Fruit fly (Drosophila melanogaster) whole organism, embryonic: ENCODE results near the gene Sur-8.
A peak's percentile ranks its signal among the peaks of the same experiment; 100 is the strongest.

ENCODE experiments used
- Atf6 ChIP-seq: fragments of 200-800 bp; sonication (Bioruptor generic); IDR thresholded peaks from 2 replicates; pipeline ENCODE4 v1.3.6; 2022; ENCODE audit warnings: missing biosample characterization, missing genetic modification characterization
- Awh ChIP-seq: fragments of 200-800 bp; sonication (Bioruptor generic); IDR thresholded peaks from 2 replicates; pipeline ENCODE4, ENCODE4 v1.3.6; 2022; ENCODE audit warnings: missing biosample characterization, missing genetic modification characterization
- B-H2 ChIP-seq: fragments of 200-800 bp; sonication (Bioruptor generic); optimal IDR thresholded peaks from 2 replicates; lab custom pipeline; 2018; ENCODE audit warnings: missing biosample characterization, mild to moderate bottlenecking, missing genetic modification characterization
- C15 ChIP-seq: fragments of 200-800 bp; sonication (Bioruptor generic); IDR thresholded peaks from 3 replicates; pipeline ENCODE4 v1.3.6; 2022; ENCODE audit warnings: missing biosample characterization, missing genetic modification characterization
- CG10959 ChIP-seq: fragments of 200-800 bp; sonication (Bioruptor generic); IDR thresholded peaks from 2 replicates; pipeline ENCODE4 v1.3.6; 2022; ENCODE audit warnings: missing biosample characterization, missing genetic modification characterization
- CG11398 ChIP-seq: fragments of 200-800 bp; sonication (Bioruptor generic); optimal IDR thresholded peaks from 2 replicates; lab custom pipeline; 2016; ENCODE audit warnings: missing biosample characterization, missing genetic modification characterization
- CG12104 ChIP-seq: fragments of 200-800 bp; sonication (Bioruptor generic); optimal IDR thresholded peaks from 3 replicates; lab custom pipeline; 2016; ENCODE audit warnings: missing biosample characterization, missing genetic modification characterization
- CG12219 ChIP-seq: fragments of 200-800 bp; sonication (Bioruptor generic); optimal IDR thresholded peaks from 3 replicates; lab custom pipeline; 2018; ENCODE audit warnings: missing biosample characterization, mild to moderate bottlenecking, missing genetic modification characterization
- CG14441 ChIP-seq: fragments of 200-800 bp; sonication (Bioruptor generic); IDR thresholded peaks from 2 replicates; pipeline ENCODE4 v1.3.6; 2022; ENCODE audit warnings: missing biosample characterization, missing genetic modification characterization
- CG15073 ChIP-seq: fragments of 200-800 bp; sonication (Bioruptor generic); optimal IDR thresholded peaks from 2 replicates; lab custom pipeline; 2016; ENCODE audit warnings: missing biosample characterization, missing genetic modification characterization
- CG15269 ChIP-seq: fragments of 200-800 bp; sonication (Bioruptor generic); optimal IDR thresholded peaks from 2 replicates; lab custom pipeline; 2018; ENCODE audit warnings: missing biosample characterization, mild to moderate bottlenecking, missing genetic modification characterization, moderate library complexity
- CG16815 ChIP-seq: fragments of 200-800 bp; sonication (Bioruptor generic); optimal IDR thresholded peaks from 3 replicates; lab custom pipeline; 2017; ENCODE audit warnings: missing biosample characterization, mild to moderate bottlenecking, missing genetic modification characterization
- CG17568 ChIP-seq: fragments of 200-800 bp; sonication (Bioruptor generic); optimal IDR thresholded peaks from 2 replicates; lab custom pipeline; 2018; ENCODE audit warnings: missing biosample characterization, mild to moderate bottlenecking, missing genetic modification characterization, moderate library complexity
- CG2116 ChIP-seq: fragments of 200-800 bp; sonication (Bioruptor generic); optimal IDR thresholded peaks from 3 replicates; lab custom pipeline; 2018; ENCODE audit warnings: missing biosample characterization, mild to moderate bottlenecking, missing genetic modification characterization
- CG31365 ChIP-seq: fragments of 200-800 bp; sonication (Bioruptor generic); optimal IDR thresholded peaks from 2 replicates; lab custom pipeline; 2018; ENCODE audit warnings: missing biosample characterization, mild to moderate bottlenecking, missing genetic modification characterization
- CG32772 ChIP-seq: fragments of 200-800 bp; sonication (Bioruptor generic); IDR thresholded peaks from 2 replicates; pipeline ENCODE4 v1.3.6; 2022; ENCODE audit warnings: missing biosample characterization, missing genetic modification characterization
- CG4360 ChIP-seq: fragments of 200-800 bp; sonication (Bioruptor generic); IDR thresholded peaks from 2 replicates; pipeline ENCODE4 v1.3.6; 2022; ENCODE audit warnings: missing biosample characterization, missing genetic modification characterization
- CG5953 ChIP-seq: fragments of 200-800 bp; sonication (Bioruptor generic); IDR thresholded peaks from 2 replicates; pipeline ENCODE4 v1.3.6; 2022; ENCODE audit warnings: missing biosample characterization, missing genetic modification characterization
- CG6272 ChIP-seq: fragments of 200-800 bp; sonication (Bioruptor generic); IDR thresholded peaks from 2 replicates; pipeline ENCODE4 v1.3.6; 2022; ENCODE audit warnings: missing biosample characterization, missing genetic modification characterization
- CG6813 ChIP-seq: fragments of 200-800 bp; sonication (Bioruptor generic); optimal IDR thresholded peaks from 2 replicates; lab custom pipeline; 2017; ENCODE audit warnings: missing biosample characterization, missing genetic modification characterization, mild to moderate bottlenecking, moderate library complexity, missing genetic modification reagents
- CG6854 ChIP-seq: fragments of 200-800 bp; sonication (Bioruptor generic); optimal IDR thresholded peaks from 3 replicates; lab custom pipeline; 2017; ENCODE audit warnings: missing biosample characterization, mild to moderate bottlenecking, missing genetic modification characterization
- CG7372 ChIP-seq: fragments of 200-800 bp; sonication (Bioruptor generic); IDR thresholded peaks from 2 replicates; pipeline ENCODE4 v1.3.6; 2022; ENCODE audit warnings: missing biosample characterization, missing genetic modification characterization
- CG7839 ChIP-seq: fragments of 200-800 bp; sonication (Bioruptor generic); optimal IDR thresholded peaks from 3 replicates; lab custom pipeline; 2018; ENCODE audit warnings: missing biosample characterization, mild to moderate bottlenecking, missing genetic modification characterization, moderate library complexity
- CG7963 ChIP-seq: fragments of 200-800 bp; sonication (Bioruptor generic); IDR thresholded peaks from 3 replicates; pipeline ENCODE4 v1.3.6; 2022; ENCODE audit warnings: missing biosample characterization, missing genetic modification characterization; ENCODE audit not compliant: partially characterized antibody
- CG8281 ChIP-seq: fragments of 200-800 bp; sonication (Bioruptor generic); optimal IDR thresholded peaks from 2 replicates; lab custom pipeline; 2018; ENCODE audit warnings: missing biosample characterization, mild to moderate bottlenecking, missing genetic modification characterization, moderate library complexity
- CG9609 ChIP-seq: fragments of 200-800 bp; sonication (Bioruptor generic); optimal IDR thresholded peaks from 3 replicates; lab custom pipeline; 2016; ENCODE audit warnings: missing biosample characterization, missing genetic modification characterization
- CG9817 ChIP-seq: fragments of 200-800 bp; sonication (Bioruptor generic); optimal IDR thresholded peaks from 2 replicates; lab custom pipeline; 2018; ENCODE audit warnings: missing biosample characterization, mild to moderate bottlenecking, missing genetic modification characterization, moderate library complexity
- Dek ChIP-seq: fragments of 200-800 bp; sonication (Bioruptor generic); optimal IDR thresholded peaks from 3 replicates; lab custom pipeline; 2019; ENCODE audit warnings: missing biosample characterization, mild to moderate bottlenecking, missing genetic modification characterization, moderate library complexity
- Lpt ChIP-seq: fragments of >200 bp; optimal IDR thresholded peaks from 2 replicates; lab custom pipeline; 2018; ENCODE audit warnings: missing biosample characterization, missing genetic modification characterization
- Nf-YC ChIP-seq: fragments of 200-800 bp; optimal IDR thresholded peaks from 3 replicates; lab custom pipeline; 2019; ENCODE audit warnings: missing biosample characterization, mild to moderate bottlenecking, missing genetic modification characterization, moderate library complexity
- Opbp ChIP-seq: fragments of 200-800 bp; sonication (Bioruptor generic); IDR thresholded peaks from 3 replicates; pipeline ENCODE4 v1.3.6; 2022; ENCODE audit warnings: missing biosample characterization, missing genetic modification characterization; ENCODE audit not compliant: partially characterized antibody
- Side ChIP-seq: fragments of 200-800 bp; sonication (Bioruptor generic); optimal IDR thresholded peaks from 2 replicates; lab custom pipeline; 2016; ENCODE audit warnings: missing biosample characterization, missing genetic modification characterization
- Sox100B ChIP-seq: fragments of 200-800 bp; sonication (Bioruptor generic); optimal IDR thresholded peaks from 3 replicates; lab custom pipeline; 2018; ENCODE audit warnings: missing biosample characterization, mild to moderate bottlenecking, missing genetic modification characterization
- TFAM ChIP-seq: fragments of 200-800 bp; sonication (Bioruptor generic); optimal IDR thresholded peaks from 2 replicates; lab custom pipeline; 2017; ENCODE audit warnings: missing biosample characterization, missing genetic modification characterization, inconsistent platforms
- Tbp ChIP-seq: fragments of >200 bp; optimal IDR thresholded peaks from 2 replicates; lab custom pipeline; 2018; ENCODE audit warnings: missing biosample characterization, missing genetic modification characterization
- Xbp1 ChIP-seq: fragments of 200-800 bp; sonication (Bioruptor generic); optimal IDR thresholded peaks from 3 replicates; lab custom pipeline; 2016; ENCODE audit warnings: missing biosample characterization, mild to moderate bottlenecking, missing genetic modification characterization
- cg ChIP-seq: fragments of 200-800 bp; sonication (Bioruptor generic); optimal IDR thresholded peaks from 3 replicates; lab custom pipeline; 2019; ENCODE audit warnings: missing biosample characterization, mild to moderate bottlenecking, missing genetic modification characterization, moderate library complexity
- chm ChIP-seq: fragments of 200-800 bp; sonication (Bioruptor generic); IDR thresholded peaks from 2 replicates; pipeline ENCODE4 v1.3.6; 2022; ENCODE audit warnings: missing biosample characterization, missing genetic modification characterization
- fd64A ChIP-seq: fragments of 200-800 bp; sonication (Bioruptor generic); optimal IDR thresholded peaks from 3 replicates; lab custom pipeline; 2018; ENCODE audit warnings: missing biosample characterization, mild to moderate bottlenecking, missing genetic modification characterization
- fru ChIP-seq: fragments of >200 bp; optimal IDR thresholded peaks from 2 replicates; lab custom pipeline; 2017
- gem ChIP-seq: fragments of 200-800 bp; sonication (Bioruptor generic); optimal IDR thresholded peaks from 2 replicates; lab custom pipeline; 2019; ENCODE audit warnings: missing biosample characterization, mild to moderate bottlenecking, missing genetic modification characterization, moderate library complexity
- pros ChIP-seq: fragments of 200-800 bp; sonication (Bioruptor generic); optimal IDR thresholded peaks from 3 replicates; lab custom pipeline; 2019; ENCODE audit warnings: missing biosample characterization, mild to moderate bottlenecking, missing genetic modification characterization, moderate library complexity
- run ChIP-seq: fragments of 200-800 bp; sonication (Bioruptor generic); optimal IDR thresholded peaks from 3 replicates; lab custom pipeline; 2018; ENCODE audit warnings: missing biosample characterization, mild to moderate bottlenecking, missing genetic modification characterization
- sna ChIP-seq: fragments of 200-800 bp; sonication (Bioruptor generic); IDR thresholded peaks from 2 replicates; pipeline ENCODE4 v1.3.6; 2022; ENCODE audit warnings: missing biosample characterization, missing genetic modification characterization; ENCODE audit not compliant: partially characterized antibody
- ssp ChIP-seq: fragments of 200-800 bp; sonication (Bioruptor generic); IDR thresholded peaks from 2 replicates; pipeline ENCODE4 v1.3.6; 2022; ENCODE audit warnings: missing biosample characterization, missing genetic modification characterization
- stwl ChIP-seq: fragments of 200-800 bp; sonication (Bioruptor generic); optimal IDR thresholded peaks from 3 replicates; lab custom pipeline; 2018; ENCODE audit warnings: missing biosample characterization, mild to moderate bottlenecking, missing genetic modification characterization, moderate library complexity
- tap ChIP-seq: fragments of 200-800 bp; optimal IDR thresholded peaks from 3 replicates; lab custom pipeline; 2019; ENCODE audit warnings: missing biosample characterization, mild to moderate bottlenecking, missing genetic modification characterization, moderate library complexity
- tx ChIP-seq: fragments of 200-800 bp; sonication (Bioruptor generic); optimal IDR thresholded peaks from 2 replicates; lab custom pipeline; 2016; ENCODE audit warnings: missing biosample characterization, missing genetic modification characterization
- usp ChIP-seq: fragments of >200 bp; optimal IDR thresholded peaks from 2 replicates; lab custom pipeline; 2017; ENCODE audit warnings: missing biosample characterization, missing genetic modification characterization
- wek ChIP-seq: fragments of 200-800 bp; sonication (Bioruptor generic); optimal IDR thresholded peaks from 3 replicates; lab custom pipeline; 2018; ENCODE audit warnings: missing biosample characterization, mild to moderate bottlenecking, missing genetic modification characterization, moderate library complexity

The Sur-8 gene

DNA sequence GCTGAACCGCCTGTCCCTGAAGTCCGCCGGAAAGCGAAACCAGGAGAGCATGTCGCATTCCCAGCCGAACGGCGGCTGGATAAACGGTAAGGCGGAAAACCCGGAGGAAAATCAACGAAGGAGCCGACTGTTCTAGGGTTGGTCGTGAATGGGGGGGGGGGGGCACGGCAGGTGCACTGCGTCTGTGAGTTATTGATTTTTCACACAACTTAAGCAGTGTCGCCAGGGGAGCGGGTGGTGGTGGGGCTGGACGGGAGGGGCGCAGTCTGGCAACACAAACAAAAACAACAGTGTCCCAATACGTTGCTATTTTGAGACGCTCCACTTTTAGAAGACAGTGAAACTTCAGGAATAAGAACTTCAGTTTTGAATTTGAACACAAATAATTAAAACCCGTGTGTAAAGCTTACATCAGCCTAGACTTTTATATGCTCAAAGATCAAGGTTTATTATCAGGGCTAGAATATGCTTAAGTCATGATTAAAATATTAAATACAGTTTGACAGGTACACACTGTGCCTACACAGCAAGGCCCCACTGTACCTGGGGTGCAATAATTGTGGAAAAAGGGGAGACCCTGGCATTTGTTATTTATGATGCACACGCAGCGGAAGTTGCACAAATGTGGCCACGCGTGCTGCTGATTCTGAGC lies 16.0 kb downstream of the Sur-8 start (continued):
- TF ChIP-seq TFAM (GFP tag; lab: Kevin White, UChicago), result no peak
- no peak for TF ChIP-seq usp (GFP tag; lab: Kevin White, UChicago)
- no peak for TF ChIP-seq pros
- TF ChIP-seq tx (GFP tag; lab: Kevin White, UChicago), result no peak
- TF ChIP-seq run (tag; lab: Kevin White, UChicago), result peak; percentile 55
- peak; percentile 6 for TF ChIP-seq Nf-YC (tag; lab: Kevin White, UChicago)
- peak; percentile 64 for TF ChIP-seq CG12219 (GFP tag; lab: Kevin White, UChicago)
- peak; percentile 29 for TF ChIP-seq CG12104 (GFP tag; lab: Kevin White, UChicago)
- TF ChIP-seq CG10959 (GFP tag; lab: Robert Waterston, UW), result peak; percentile 37; the same call in 1 of the 2 replicates
- TF ChIP-seq Lpt, result no peak
- peak; percentile 57 for TF ChIP-seq fd64A (GFP tag; lab: Kevin White, UChicago)
- TF ChIP-seq CG5953, result peak; percentile 78
- TF ChIP-seq CG31365 (tag; lab: Kevin White, UChicago), result no peak
- no peak for TF ChIP-seq Dek (tag; lab: Kevin White, UChicago)
- TF ChIP-seq CG15269 (tag; lab: Kevin White, UChicago), result peak; percentile 64
- TF ChIP-seq CG8281 (tag; lab: Kevin White, UChicago), result peak; percentile 51
- peak; percentile 66 for TF ChIP-seq Awh
- peak; percentile 56 for TF ChIP-seq CG14441
- TF ChIP-seq CG16815, result peak; percentile 35
- no peak for TF ChIP-seq CG6854 (GFP tag; lab: Kevin White, UChicago)
- no peak for TF ChIP-seq stwl (tag; lab: Kevin White, UChicago)
- TF ChIP-seq Opbp (GFP tag; lab: Robert Waterston, UW), result no peak
- peak; percentile 40; the same call in 1 of the 2 replicates for TF ChIP-seq CG4360 (GFP tag; lab: Robert Waterston, UW)
- TF ChIP-seq cg (GFP tag; lab: Kevin White, UChicago), result no peak
- TF ChIP-seq CG7839 (tag; lab: Kevin White, UChicago), result peak; percentile 73
- no peak for TF ChIP-seq CG11398
- TF ChIP-seq Sox100B (GFP tag; lab: Kevin White, UChicago), result peak; percentile 73
- TF ChIP-seq CG9609 (GFP tag; lab: Kevin White, UChicago), result peak; percentile 38
- no peak for TF ChIP-seq sna
- TF ChIP-seq CG9817 (tag; lab: Kevin White, UChicago), result peak; percentile 58
- TF ChIP-seq gem (tag; lab: Kevin White, UChicago), result peak; percentile 83
- peak; percentile 65 for TF ChIP-seq Atf6
- TF ChIP-seq CG2116 (GFP tag; lab: Kevin White, UChicago), result no peak
- TF ChIP-seq C15 (GFP tag; lab: Robert Waterston, UW), result no peak; the same call in 2 of the 3 replicates
- no peak for TF ChIP-seq Tbp
- TF ChIP-seq CG17568 (GFP tag; lab: Kevin White, UChicago), result no peak
- TF ChIP-seq Xbp1 (GFP tag; lab: Kevin White, UChicago), result peak; percentile 71
- TF ChIP-seq B-H2 (GFP tag; lab: Kevin White, UChicago), result no peak
- peak; percentile 50; the same call in 1 of the 2 replicates for TF ChIP-seq CG7372
- peak; percentile 69 for TF ChIP-seq CG32772 (GFP tag; lab: Robert Waterston, UW)
- peak; percentile 40; the same call in 1 of the 2 replicates for TF ChIP-seq CG6272
- peak; percentile 37 for TF ChIP-seq Side (GFP tag; lab: Kevin White, UChicago)
- no peak for TF ChIP-seq CG15073 (GFP tag; lab: Kevin White, UChicago)
- TF ChIP-seq fru, result no peak
- TF ChIP-seq chm (GFP tag; lab: Robert Waterston, UW), result peak; percentile 81
- TF ChIP-seq CG6813 (GFP tag; lab: Kevin White, UChicago), result peak; percentile 56
- peak; percentile 48 for TF ChIP-seq ssp
- TF ChIP-seq tap (tag; lab: Kevin White, UChicago), result peak; percentile 74
- TF ChIP-seq CG7963 (GFP tag; lab: Robert Waterston, UW), result no peak
- TF ChIP-seq wek, result peak; percentile 45
